Worm (Caenorhabditis elegans) whole organism, L4 larva: Measurements from ENCODE around the gene T14G8.4.

Experiments
- D1046.2 ChIP-seq: fragments of 200-800 bp; sonication (Bioruptor generic); IDR thresholded peaks from 2 replicates; pipeline ENCODE4 v1.3.6; 2022; ENCODE audit warnings: missing genetic modification characterization, missing compliant biosample characterization
- F10B5.3 ChIP-seq: sonication (generic microtip); optimal IDR thresholded peaks from 2 replicates; lab custom pipeline; 2016; ENCODE audit warnings: mild to moderate bottlenecking, missing genetic modification characterization, missing compliant biosample characterization
- F44E2.7 ChIP-seq: fragments of 200-800 bp; sonication (Bioruptor generic); IDR thresholded peaks from 2 replicates; pipeline ENCODE4 v2.1.2; 2022; ENCODE audit warnings: missing genetic modification characterization, missing compliant biosample characterization
- R02D3.7 ChIP-seq: fragments of 150-350 bp; sonication (generic microtip); optimal IDR thresholded peaks from 3 replicates; lab custom pipeline; 2014; ENCODE audit warnings: missing biosample characterization, missing genetic modification characterization
- aha-1 ChIP-seq: fragments of 150-350 bp; peaks from one replicate; lab custom pipeline; 2014; ENCODE audit warnings: missing biosample characterization, missing genetic modification characterization
- aly-2 ChIP-seq: sonication (generic microtip); optimal IDR thresholded peaks from 2 replicates; lab custom pipeline; 2018; ENCODE audit warnings: missing biosample characterization, missing genetic modification characterization
- arid-1 ChIP-seq: fragments of 200-800 bp; sonication (Bioruptor generic); conservative IDR thresholded peaks from 2 replicates; pipeline ENCODE4 v1.3.6; 2022; ENCODE audit warnings: missing genetic modification reagents, missing genetic modification characterization, missing compliant biosample characterization
- ceh-20 ChIP-seq: fragments of 200-800 bp; sonication (Bioruptor generic); IDR thresholded peaks from 2 replicates; pipeline ENCODE4 v1.3.6; 2022; ENCODE audit warnings: missing genetic modification reagents, missing genetic modification characterization, missing compliant biosample characterization
- ceh-32 ChIP-seq: sonication (generic microtip); optimal IDR thresholded peaks from 2 replicates; lab custom pipeline; 2016; ENCODE audit warnings: mild to moderate bottlenecking, missing genetic modification characterization, missing compliant biosample characterization; ENCODE audit not compliant: poor library complexity
- daf-8 ChIP-seq: fragments of 200-800 bp; sonication (Bioruptor generic); IDR thresholded peaks from 2 replicates; pipeline ENCODE4 v1.3.6; 2022; ENCODE audit warnings: missing genetic modification characterization, missing compliant biosample characterization
- dmd-6 ChIP-seq: fragments of 200-800 bp; sonication (Bioruptor generic); IDR thresholded peaks from 2 replicates; pipeline ENCODE4 v1.3.6; 2022; ENCODE audit warnings: missing genetic modification reagents, missing genetic modification characterization, missing compliant biosample characterization
- egl-27 ChIP-seq: sonication (generic microtip); optimal IDR thresholded peaks from 3 replicates; lab custom pipeline; 2017; ENCODE audit warnings: missing biosample characterization, missing genetic modification reagents, missing genetic modification characterization
- gei-8 ChIP-seq: fragments of 200-800 bp; sonication (Bioruptor generic); optimal IDR thresholded peaks from 2 replicates; lab custom pipeline; 2018; ENCODE audit warnings: mild to moderate bottlenecking, missing genetic modification characterization, missing compliant biosample characterization
- hlh-11 ChIP-seq: fragments of 200-800 bp; sonication (Bioruptor generic); optimal IDR thresholded peaks from 2 replicates; lab custom pipeline; 2018; ENCODE audit warnings: mild to moderate bottlenecking, missing genetic modification characterization, missing compliant biosample characterization
- hmg-1.1 ChIP-seq: fragments of 200-800 bp; sonication (Bioruptor generic); IDR thresholded peaks from 2 replicates; pipeline ENCODE4 v1.3.6; 2022; ENCODE audit warnings: missing genetic modification reagents, missing genetic modification characterization, missing compliant biosample characterization
- jun-1 ChIP-seq: fragments of 150-350 bp; optimal IDR thresholded peaks from 2 replicates; lab custom pipeline; 2014; ENCODE audit warnings: missing biosample characterization, missing genetic modification reagents, missing genetic modification characterization
- lin-15B ChIP-seq: fragments of 150-350 bp; sonication (generic microtip); optimal IDR thresholded peaks from 3 replicates; lab custom pipeline; 2014; ENCODE audit warnings: missing biosample characterization, missing genetic modification characterization
- lir-3 ChIP-seq: sonication (generic microtip); optimal IDR thresholded peaks from 2 replicates; lab custom pipeline; 2016; ENCODE audit warnings: mild to moderate bottlenecking, missing genetic modification characterization, missing compliant biosample characterization
- lsy-2 ChIP-seq, 2 experiments: fragments of 150-350 bp in 1 of 2; sonication (generic microtip) in 1 of 2; optimal IDR thresholded peaks; 2 replicates each; lab custom pipeline; 2014 to 2017; ENCODE audit warnings: missing biosample characterization in 2 of 2, missing genetic modification characterization in 2 of 2
- madf-5 ChIP-seq, 2 experiments: fragments of 200-800 bp; sonication (Bioruptor generic); IDR thresholded peaks; 2 replicates each; pipeline ENCODE4 v1.3.6; 2022; ENCODE audit warnings: missing compliant biosample characterization in 2 of 2, missing genetic modification characterization in 2 of 2
- mdl-1 ChIP-seq, 2 experiments: fragments of 150-350 bp in 1 of 2; sonication (generic microtip) in 1 of 2; optimal IDR thresholded peaks; 2 replicates each; lab custom pipeline; 2014 to 2017; ENCODE audit warnings: missing biosample characterization in 2 of 2, missing genetic modification characterization in 2 of 2
- mdt-29 ChIP-seq: fragments of 200-800 bp; sonication (Bioruptor generic); IDR thresholded peaks from 2 replicates; pipeline ENCODE4 v1.3.6; 2022; ENCODE audit warnings: missing genetic modification reagents, missing genetic modification characterization, missing compliant biosample characterization
- mxl-2 ChIP-seq: fragments of 200-800 bp; sonication (Bioruptor generic); conservative IDR thresholded peaks from 2 replicates; pipeline ENCODE4 v1.3.6; 2022; ENCODE audit warnings: missing genetic modification reagents, missing genetic modification characterization, missing compliant biosample characterization
- mxl-3 ChIP-seq: fragments of 200-800 bp; sonication (Bioruptor generic); optimal IDR thresholded peaks from 2 replicates; lab custom pipeline; 2018; ENCODE audit warnings: mild to moderate bottlenecking, missing genetic modification characterization, missing compliant biosample characterization
- nhr-10 ChIP-seq: fragments of 150-350 bp; optimal IDR thresholded peaks from 2 replicates; lab custom pipeline; 2014; ENCODE audit warnings: missing biosample characterization, missing genetic modification characterization
- nhr-102 ChIP-seq: sonication (generic microtip); optimal IDR thresholded peaks from 2 replicates; lab custom pipeline; 2016; ENCODE audit warnings: mild to moderate bottlenecking, missing genetic modification characterization, moderate library complexity, missing compliant biosample characterization
- nhr-111 ChIP-seq: fragments of 200-800 bp; sonication (Bioruptor generic); optimal IDR thresholded peaks from 2 replicates; lab custom pipeline; 2018; ENCODE audit warnings: mild to moderate bottlenecking, missing genetic modification characterization, missing compliant biosample characterization
- nhr-28 ChIP-seq: fragments of 150-350 bp; optimal IDR thresholded peaks from 2 replicates; lab custom pipeline; 2014; ENCODE audit warnings: missing biosample characterization, missing genetic modification characterization
- nhr-41 ChIP-seq: fragments of 200-800 bp; sonication (Bioruptor generic); IDR thresholded peaks from 2 replicates; pipeline ENCODE4 v1.3.6; 2022; ENCODE audit warnings: missing genetic modification reagents, missing genetic modification characterization, missing compliant biosample characterization
- nhr-42 ChIP-seq: fragments of 200-800 bp; sonication (Bioruptor generic); IDR thresholded peaks from 2 replicates; pipeline ENCODE4 v1.3.6; 2022; ENCODE audit warnings: missing genetic modification characterization, missing compliant biosample characterization
- nhr-77 ChIP-seq: fragments of 150-350 bp; optimal IDR thresholded peaks from 2 replicates; lab custom pipeline; 2014; ENCODE audit warnings: missing biosample characterization, missing genetic modification characterization
- pqm-1 ChIP-seq: sonication (generic microtip); optimal IDR thresholded peaks from 2 replicates; lab custom pipeline; 2017; ENCODE audit warnings: missing biosample characterization, missing genetic modification characterization
- skn-1 ChIP-seq: fragments of 150-350 bp; optimal IDR thresholded peaks from 2 replicates; lab custom pipeline; 2014; ENCODE audit warnings: missing biosample characterization, missing genetic modification characterization
- snpc-1.2 ChIP-seq: fragments of 200-800 bp; sonication (Bioruptor generic); IDR thresholded peaks from 2 replicates; pipeline ENCODE4 v1.3.6; 2022; ENCODE audit warnings: missing genetic modification reagents, missing genetic modification characterization, missing compliant biosample characterization
- spr-1 ChIP-seq: sonication (generic microtip); optimal IDR thresholded peaks from 2 replicates; lab custom pipeline; 2016; ENCODE audit warnings: mild to moderate bottlenecking, missing genetic modification characterization, missing compliant biosample characterization
- unc-39 ChIP-seq: sonication (generic microtip); optimal IDR thresholded peaks from 2 replicates; lab custom pipeline; 2017; ENCODE audit warnings: missing biosample characterization, missing genetic modification characterization
- unc-62 ChIP-seq, 3 experiments: fragments of 150-350 bp in 1 of 3; sonication (generic microtip); optimal IDR thresholded peaks in 2 of 3; peaks in 1 of 3; 1 replicate in 1 of 3; 2 replicates in 2 of 3; lab custom pipeline; 2014 to 2017; ENCODE audit warnings: missing biosample characterization in 3 of 3, missing genetic modification characterization in 3 of 3, missing genetic modification reagents in 3 of 3, missing genotype in 1 of 3
- vab-7 ChIP-seq: fragments of 200-800 bp; sonication (Bioruptor generic); IDR thresholded peaks from 2 replicates; pipeline ENCODE4 v1.3.6; 2022; ENCODE audit warnings: missing genetic modification reagents, missing genetic modification characterization, missing compliant biosample characterization
- zag-1 ChIP-seq: fragments of 150-350 bp; optimal IDR thresholded peaks from 2 replicates; lab custom pipeline; 2014; ENCODE audit warnings: missing biosample characterization, missing genetic modification characterization
- zfp-3 ChIP-seq: fragments of 200-800 bp; sonication (Bioruptor generic); conservative IDR thresholded peaks from 2 replicates; pipeline ENCODE4 v1.3.6; 2022; ENCODE audit warnings: missing genetic modification reagents, missing genetic modification characterization, missing compliant biosample characterization
- zip-2 ChIP-seq: fragments of 150-350 bp; optimal IDR thresholded peaks from 2 replicates; lab custom pipeline; 2014; ENCODE audit warnings: missing biosample characterization, missing genetic modification characterization
- ztf-7 ChIP-seq: fragments of 150-350 bp; optimal IDR thresholded peaks from 2 replicates; lab custom pipeline; 2014; ENCODE audit warnings: missing biosample characterization, missing genetic modification characterization

The T14G8.4 gene

ce11 chrX:12907502-12907901, 43.8 kb upstream of the T14G8.4 start, which contains the start of gene pqn-18 (continued):
- TF ChIP-seq mdl-1 (tag; optimal IDR thresholded peaks at IDR 0.05; lab: Kevin White, UChicago): peak in 1 of 2 experiments; percentile 13
- TF ChIP-seq unc-62 (GFP tag; optimal IDR thresholded peaks at IDR 0.05 in 1 of 2; lab: Kevin White, UChicago): peak in 1 of 2 experiments; percentile 66
- no peak for TF ChIP-seq unc-62 (tag; optimal IDR thresholded peaks at IDR 0.05; lab: Kevin White, UChicago)
- no peak for TF ChIP-seq jun-1 (tag; lab: Kevin White, UChicago)
- no peak for TF ChIP-seq F10B5.3 (tag; lab: Kevin White, UChicago)
- TF ChIP-seq snpc-1.2 (GFP tag; lab: Robert Waterston, UW): no peak
- TF ChIP-seq unc-39 (tag; lab: Kevin White, UChicago): no peak
- TF ChIP-seq mxl-3 (GFP tag; lab: Kevin White, UChicago): no peak
- TF ChIP-seq D1046.2 (GFP tag; lab: Robert Waterston, UW): no peak
- TF ChIP-seq hlh-11 (tag; lab: Kevin White, UChicago): no peak
- TF ChIP-seq pqm-1 (tag; lab: Kevin White, UChicago): no peak
- TF ChIP-seq nhr-10 (tag; lab: Kevin White, UChicago): no peak
- TF ChIP-seq nhr-41 (GFP tag; lab: Robert Waterston, UW): no peak
- no peak for TF ChIP-seq R02D3.7 (tag; lab: Kevin White, UChicago)
- TF ChIP-seq nhr-102: no peak
- no peak for TF ChIP-seq lir-3
- peak; percentile 72 for TF ChIP-seq nhr-28 (tag; lab: Kevin White, UChicago)
- TF ChIP-seq ceh-32 (tag; lab: Kevin White, UChicago): no peak
- peak; percentile 45; the same call in 1 of the 2 replicates for TF ChIP-seq dmd-6 (GFP tag; lab: Robert Waterston, UW)

ce11 chrX:12903810-12904209, 40.1 kb upstream of the T14G8.4 start:
- TF ChIP-seq daf-8 (GFP tag; lab: Robert Waterston, UW) (no peak), ceh-20 (GFP tag; lab: Robert Waterston, UW) (no peak), mdt-29 (no peak), mdl-1 (tag; optimal IDR thresholded peaks at IDR 0.05; lab: Kevin White, UChicago) (no peak), nhr-111 (no peak), skn-1 (tag; lab: Kevin White, UChicago) (no peak), nhr-77 (tag; lab: Kevin White, UChicago) (no peak), spr-1 (tag; lab: Kevin White, UChicago) (no peak), madf-5 (GFP tag; IDR thresholded peaks at IDR 0.05; lab: Robert Waterston, UW) (no peak), lsy-2 (tag; optimal IDR thresholded peaks at IDR 0.05; lab: Kevin White, UChicago) (no peak), hmg-1.1 (GFP tag; lab: Robert Waterston, UW) (peak; percentile 22; the same call in 1 of the 2 replicates), ztf-7 (tag; lab: Kevin White, UChicago) (no peak), nhr-102 (no peak), vab-7 (GFP tag; lab: Robert Waterston, UW) (0 out of 2 replicates have a peak, but pooled peaks have one; percentile 37), nhr-42 (no peak), nhr-41 (GFP tag; lab: Robert Waterston, UW) (no peak), aha-1 (tag; lab: Kevin White, UChicago) (peak; percentile 90)

ce11 chrX:12902057-12902652, 38.5 kb upstream of the T14G8.4 start:
- TF ChIP-seq aly-2 (tag; lab: Kevin White, UChicago) (no peak), zfp-3 (GFP tag; lab: Robert Waterston, UW) (no peak), D1046.2 (GFP tag; lab: Robert Waterston, UW) (no peak), lin-15B (tag; lab: Kevin White, UChicago) (no peak), zag-1 (tag; lab: Kevin White, UChicago) (no peak), egl-27 (tag; lab: Kevin White, UChicago) (no peak), pqm-1 (tag; lab: Kevin White, UChicago) (no peak), mxl-2 (GFP tag; lab: Robert Waterston, UW) (no peak), F44E2.7 (GFP tag; lab: Robert Waterston, UW) (no peak), arid-1 (GFP tag; lab: Robert Waterston, UW) (no peak), zip-2 (tag; lab: Kevin White, UChicago) (no peak), gei-8 (GFP tag; lab: Kevin White, UChicago) (no peak)
